Worm (Caenorhabditis elegans) whole organism, L1 larva: Measurements from ENCODE around the gene B0001.3.
A peak's percentile ranks its signal among the peaks of the same experiment; 100 is the strongest.

Experiments
- C04F5.9 ChIP-seq: sonication (generic microtip); optimal IDR thresholded peaks from 2 replicates; lab custom pipeline; 2016; ENCODE audit warnings: missing genetic modification characterization, missing compliant biosample characterization
- F16B12.6 ChIP-seq: fragments of 150-350 bp; optimal IDR thresholded peaks from 2 replicates; lab custom pipeline; 2014; ENCODE audit warnings: missing biosample characterization, missing genetic modification characterization
- Y116A8C.19 ChIP-seq: sonication (generic microtip); optimal IDR thresholded peaks from 2 replicates; lab custom pipeline; 2016; ENCODE audit warnings: missing compliant biosample characterization, missing genetic modification characterization, borderline replicate concordance
- ceh-63 ChIP-seq: fragments of 200-800 bp; sonication (Bioruptor generic); optimal IDR thresholded peaks from 2 replicates; lab custom pipeline; 2018; ENCODE audit warnings: mild to moderate bottlenecking, missing genetic modification characterization, missing compliant biosample characterization
- dpl-1 ChIP-seq, 3 experiments: fragments of 150-350 bp in 2 of 3; sonication (generic microtip) in 1 of 3; optimal IDR thresholded peaks; 2 replicates each; lab custom pipeline; 2014 to 2017; ENCODE audit warnings: missing biosample characterization in 3 of 3, missing genetic modification characterization in 3 of 3, missing genetic modification reagents in 3 of 3
- efl-1 ChIP-seq, 4 experiments: fragments of 150-350 bp; optimal IDR thresholded peaks in 3 of 4; peaks in 1 of 4; 1 replicate in 1 of 4; 2 replicates in 3 of 4; lab custom pipeline; 2014; ENCODE audit warnings: missing biosample characterization in 2 of 4, missing genetic modification characterization in 2 of 4, missing genetic modification reagents in 2 of 4
- fkh-4 ChIP-seq: sonication (generic microtip); optimal IDR thresholded peaks from 2 replicates; lab custom pipeline; 2016; ENCODE audit warnings: missing compliant biosample characterization, missing genetic modification characterization, borderline replicate concordance

Gene B0001.3

ce11 chrIV:12093819-12094218, 51.7 kb downstream of the B0001.3 start, which contains the start of gene F11A10.5:
TSS of gene F11A10.5 (plus strand) at chrIV:12094119.
- TF ChIP-seq F16B12.6 (tag; lab: Kevin White, UChicago) (no peak), C04F5.9 (tag; lab: Kevin White, UChicago) (no peak), Y116A8C.19 (no peak), ceh-63 (GFP tag; lab: Kevin White, UChicago) (no peak), fkh-4 (no peak), dpl-1 (GFP tag; optimal IDR thresholded peaks at IDR 0.05; lab: Kevin White, UChicago) (peak in 1 of 3 experiments; percentile 14), efl-1 (optimal IDR thresholded peaks at IDR 0.05; lab: Kevin White, UChicago) (peak in 1 of 2 experiments; percentile 2), efl-1 (GFP tag; optimal IDR thresholded peaks at IDR 0.05 in 1 of 2; lab: Kevin White, UChicago) (no peak)
- TF ChIP-seq, all 84 proteins: peak for 2
